Fruit fly (Drosophila melanogaster): ENCODE measurements around the gene CG43116.

DNA sequence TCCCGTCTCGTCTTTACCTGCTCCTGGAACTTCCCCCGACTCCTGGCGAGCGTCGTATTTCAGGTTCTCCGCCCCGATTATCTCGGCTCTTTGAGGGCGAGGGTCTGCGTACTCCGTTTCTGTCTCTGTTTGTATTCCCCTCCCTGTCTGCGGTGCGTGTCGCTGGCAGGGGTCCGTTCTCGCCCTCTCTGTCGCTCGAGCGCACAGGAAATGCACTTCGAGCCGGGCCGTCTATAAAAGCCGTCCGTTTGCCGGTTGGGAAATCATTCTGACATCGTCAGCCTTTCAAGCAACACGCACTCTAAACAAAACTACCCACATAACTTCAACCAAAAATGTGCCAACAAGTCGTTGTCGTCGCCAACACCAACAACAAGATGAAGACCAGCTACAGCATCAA, 13.8 kb upstream of the CG43116 start:
- no peak for TF ChIP-seq h (optimal IDR thresholded peaks at IDR 0.05)
- no peak for TF ChIP-seq psq (optimal IDR thresholded peaks at IDR 0.05)

Data from Kc167 (cell line).